Fruit fly (Drosophila melanogaster) whole organism, pupa: ENCODE data around the gene CG13029.

Source experiments
- CG10348 ChIP-seq: fragments of 200-800 bp; sonication (Bioruptor generic); IDR thresholded peaks from 2 replicates; pipeline ENCODE4 v1.3.6; 2022; ENCODE audit warnings: missing biosample characterization, missing genetic modification characterization
- CG12605 ChIP-seq: fragments of 200-800 bp; sonication (Bioruptor generic); IDR thresholded peaks from 2 replicates; pipeline ENCODE4 v1.3.6; 2022; ENCODE audit warnings: missing biosample characterization, missing genetic modification characterization
- CG13204 ChIP-seq: fragments of 200-800 bp; sonication (Bioruptor generic); optimal IDR thresholded peaks from 2 replicates; lab custom pipeline; 2018; ENCODE audit warnings: missing biosample characterization, mild to moderate bottlenecking, missing genetic modification characterization, moderate library complexity
- CG14655 ChIP-seq: fragments of 200-800 bp; sonication (Bioruptor generic); optimal IDR thresholded peaks from 3 replicates; lab custom pipeline; 2017; ENCODE audit warnings: mild to moderate bottlenecking, missing biosample characterization, missing genetic modification reagents, missing genetic modification characterization
- CG15710 ChIP-seq: fragments of 200-800 bp; sonication (Bioruptor generic); optimal IDR thresholded peaks from 2 replicates; lab custom pipeline; 2018; ENCODE audit warnings: missing biosample characterization, mild to moderate bottlenecking, missing genetic modification characterization, moderate library complexity
- CG17806 ChIP-seq: fragments of 200-800 bp; sonication (Bioruptor generic); optimal IDR thresholded peaks from 2 replicates; lab custom pipeline; 2018; ENCODE audit warnings: missing biosample characterization, mild to moderate bottlenecking, missing genetic modification characterization, moderate library complexity
- CG32121 ChIP-seq: fragments of 200-800 bp; sonication (Bioruptor generic); IDR thresholded peaks from 2 replicates; pipeline ENCODE4 v1.3.6; 2022; ENCODE audit warnings: missing biosample characterization, missing genetic modification characterization
- CG34367 ChIP-seq: fragments of 200-800 bp; sonication (Bioruptor generic); optimal IDR thresholded peaks from 2 replicates; lab custom pipeline; 2018; ENCODE audit warnings: missing biosample characterization, mild to moderate bottlenecking, missing genetic modification characterization
- CG4496 ChIP-seq: fragments of 200-800 bp; sonication (Bioruptor generic); IDR thresholded peaks from 3 replicates; pipeline ENCODE4 v1.3.6; 2022; ENCODE audit warnings: missing biosample characterization, missing genetic modification characterization
- CG8159 ChIP-seq: fragments of 200-800 bp; sonication (Bioruptor generic); optimal IDR thresholded peaks from 3 replicates; lab custom pipeline; 2018; ENCODE audit warnings: missing biosample characterization, mild to moderate bottlenecking, missing genetic modification characterization, moderate library complexity
- CG8301 ChIP-seq: fragments of 200-800 bp; sonication (Bioruptor generic); optimal IDR thresholded peaks from 2 replicates; lab custom pipeline; 2018; ENCODE audit warnings: missing biosample characterization, mild to moderate bottlenecking, missing genetic modification characterization
- CG9948 ChIP-seq: fragments of 200-800 bp; sonication (Bioruptor generic); optimal IDR thresholded peaks from 2 replicates; lab custom pipeline; 2018; ENCODE audit warnings: missing biosample characterization, mild to moderate bottlenecking, missing genetic modification characterization, moderate library complexity
- D1 ChIP-seq: fragments of 200-800 bp; sonication (Bioruptor generic); optimal IDR thresholded peaks from 2 replicates; lab custom pipeline; 2018; ENCODE audit warnings: missing biosample characterization, mild to moderate bottlenecking, missing genetic modification characterization, moderate library complexity
- EcR ChIP-seq: fragments of 200-800 bp; sonication (Bioruptor generic); optimal IDR thresholded peaks from 3 replicates; lab custom pipeline; 2019; ENCODE audit warnings: missing biosample characterization, missing genetic modification characterization, mild to moderate bottlenecking, moderate library complexity, missing genetic modification reagents
- Ets98B ChIP-seq: fragments of 200-800 bp; sonication (Bioruptor generic); IDR thresholded peaks from 2 replicates; pipeline ENCODE4 v1.3.6; 2022; ENCODE audit warnings: missing biosample characterization, missing genetic modification characterization
- Pif1A ChIP-seq: fragments of 200-800 bp; sonication (Bioruptor generic); optimal IDR thresholded peaks from 3 replicates; lab custom pipeline; 2016; ENCODE audit warnings: missing biosample characterization, missing genetic modification characterization
- Pif1B ChIP-seq: fragments of 200-800 bp; sonication (Bioruptor generic); optimal IDR thresholded peaks from 3 replicates; lab custom pipeline; 2016; ENCODE audit warnings: missing biosample characterization, missing genetic modification characterization
- Snoo ChIP-seq: fragments of 200-800 bp; sonication (Bioruptor generic); optimal IDR thresholded peaks from 3 replicates; lab custom pipeline; 2017; ENCODE audit warnings: missing biosample characterization, mild to moderate bottlenecking, missing genetic modification characterization, inconsistent platforms
- fd96Ca ChIP-seq: fragments of 200-800 bp; sonication (Bioruptor generic); IDR thresholded peaks from 3 replicates; pipeline ENCODE4 v1.3.6; 2022; ENCODE audit warnings: missing biosample characterization, missing genetic modification characterization
- gl ChIP-seq: fragments of 200-800 bp; sonication (Bioruptor generic); optimal IDR thresholded peaks from 2 replicates; lab custom pipeline; 2018; ENCODE audit warnings: missing biosample characterization, mild to moderate bottlenecking, missing genetic modification characterization
- rn ChIP-seq: fragments of 200-800 bp; sonication (Bioruptor generic); IDR thresholded peaks from 2 replicates; pipeline ENCODE4 v1.3.6; 2022; ENCODE audit warnings: missing biosample characterization, missing genetic modification characterization

CG13029 gene

dm6 chr3L:16860322-16860721, at the start of gene CG13029:
CG13029 (plus strand) TSS chr3L:16860622.
- TF ChIP-seq CG17806 (tag; lab: Kevin White, UChicago), result no peak
- no peak for TF ChIP-seq CG10348
- no peak for TF ChIP-seq CG32121 (GFP tag; lab: Robert Waterston, UW)
- TF ChIP-seq EcR, result no peak
- TF ChIP-seq CG12605, result no peak
- TF ChIP-seq Snoo (tag; lab: Kevin White, UChicago), result no peak
- TF ChIP-seq rn (GFP tag; lab: Robert Waterston, UW), result no peak
- TF ChIP-seq CG34367 (tag; lab: Kevin White, UChicago), result no peak
- no peak for TF ChIP-seq D1 (tag; lab: Kevin White, UChicago)
- TF ChIP-seq CG4496, result no peak

DNA sequence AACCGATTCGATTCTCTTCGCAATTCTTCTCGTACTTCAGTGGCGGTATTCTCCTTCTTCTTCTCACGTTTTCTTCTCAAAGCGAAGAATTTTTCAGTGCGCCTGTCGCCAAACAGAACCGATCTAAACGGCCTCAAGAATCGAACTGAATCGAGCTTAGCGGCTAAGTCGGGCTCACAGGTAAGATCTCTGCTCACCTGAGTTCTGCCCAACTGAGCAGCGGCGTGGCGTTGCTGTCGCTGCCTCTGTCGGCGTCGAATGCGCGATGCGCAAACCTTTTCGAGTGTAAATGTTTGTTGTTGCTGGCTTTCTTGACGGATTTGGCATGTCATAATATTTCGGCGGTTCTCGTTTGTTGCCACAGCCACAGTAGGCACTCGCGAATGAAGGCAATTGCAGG, 48.5 kb upstream of the CG13029 start:
- no peak for TF ChIP-seq gl (tag; lab: Kevin White, UChicago)
- TF ChIP-seq CG8159 (tag; lab: Kevin White, UChicago), result no peak
- TF ChIP-seq fd96Ca, result no peak
- peak; percentile 28 for TF ChIP-seq EcR
- no peak for TF ChIP-seq rn (GFP tag; lab: Robert Waterston, UW)
- TF ChIP-seq, all 21 proteins: peak for 1

DNA sequence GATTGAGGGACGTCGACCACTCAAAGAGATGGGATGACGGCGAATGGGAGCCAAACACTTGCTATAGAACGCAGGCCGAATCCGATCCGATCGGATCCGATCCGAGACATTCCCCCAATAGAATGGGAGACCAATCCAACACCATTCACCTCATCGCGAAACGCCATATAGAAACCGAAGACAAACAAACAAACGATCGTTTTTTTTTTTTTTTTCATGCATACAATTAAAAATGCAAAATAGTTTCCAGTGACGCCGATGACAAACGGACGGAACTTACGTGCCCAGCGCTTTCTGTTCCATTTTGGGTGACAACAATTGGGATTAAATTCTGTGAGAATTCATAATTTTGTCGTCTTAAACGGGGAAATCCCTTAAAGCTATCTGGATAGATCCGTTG, 46.4 kb upstream of the CG13029 start:
- TF ChIP-seq Snoo (tag; lab: Kevin White, UChicago) (no peak), Ets98B (GFP tag; lab: Robert Waterston, UW) (no peak), CG4496 (no peak), Pif1A (GFP tag; lab: Kevin White, UChicago) (no peak), CG32121 (GFP tag; lab: Robert Waterston, UW) (no peak), Pif1B (no peak)
- TF ChIP-seq, all 21 proteins: peak for 0

- TF ChIP-seq Ets98B (GFP tag; lab: Robert Waterston, UW), result peak; percentile 43
- TF ChIP-seq CG32121 (GFP tag; lab: Robert Waterston, UW), result 0 out of 2 replicates have a peak, but pooled peaks have one; percentile 24
- TF ChIP-seq CG14655, result peak; percentile 90
- TF ChIP-seq CG34367 (tag; lab: Kevin White, UChicago), result peak; percentile 96
- TF ChIP-seq CG8301 (tag; lab: Kevin White, UChicago), result peak; percentile 89
- peak; percentile 56; the same call in 2 of the 3 replicates for TF ChIP-seq fd96Ca
- peak; percentile 92 for TF ChIP-seq Pif1A (GFP tag; lab: Kevin White, UChicago)
- TF ChIP-seq CG9948 (tag; lab: Kevin White, UChicago), result peak; percentile 96
- TF ChIP-seq CG13204 (GFP tag; lab: Kevin White, UChicago), result peak; percentile 94
- TF ChIP-seq CG17806 (tag; lab: Kevin White, UChicago), result peak; percentile 98
- TF ChIP-seq CG12605, result peak; percentile 74
- peak; percentile 95 for TF ChIP-seq gl (tag; lab: Kevin White, UChicago)
- TF ChIP-seq D1 (tag; lab: Kevin White, UChicago), result peak; percentile 88
- peak; percentile 81 for TF ChIP-seq CG4496
- TF ChIP-seq CG8159 (tag; lab: Kevin White, UChicago), result peak; percentile 96
- no peak for TF ChIP-seq CG10348
- TF ChIP-seq Snoo (tag; lab: Kevin White, UChicago), result peak; percentile 77
- peak; percentile 88 for TF ChIP-seq Pif1B
- peak; percentile 98 for TF ChIP-seq CG15710 (tag; lab: Kevin White, UChicago)
- peak; percentile 97 for TF ChIP-seq EcR
- TF ChIP-seq rn (GFP tag; lab: Robert Waterston, UW), result no peak
Measured at dm6 chr3L:16818063-16818462, 42.4 kb upstream of the CG13029 start.

- TF ChIP-seq Pif1A (GFP tag; lab: Kevin White, UChicago), result no peak
- TF ChIP-seq CG4496, result 0 out of 3 replicates have a peak, but pooled peaks have one; percentile 14
Measured at dm6 chr3L:16824725-16825124, 35.7 kb upstream of the CG13029 start.

dm6 chr3L:16825195-16825594, 35.2 kb upstream of the CG13029 start:
- TF ChIP-seq CG4496, result no peak
- TF ChIP-seq CG14655, result peak; percentile 21
- TF ChIP-seq CG32121 (GFP tag; lab: Robert Waterston, UW), result no peak
- TF ChIP-seq Snoo (tag; lab: Kevin White, UChicago), result no peak
- peak; percentile 30 for TF ChIP-seq CG15710 (tag; lab: Kevin White, UChicago)
- TF ChIP-seq CG8159 (tag; lab: Kevin White, UChicago), result peak; percentile 18
- no peak for TF ChIP-seq gl (tag; lab: Kevin White, UChicago)
- TF ChIP-seq CG17806 (tag; lab: Kevin White, UChicago), result no peak

DNA sequence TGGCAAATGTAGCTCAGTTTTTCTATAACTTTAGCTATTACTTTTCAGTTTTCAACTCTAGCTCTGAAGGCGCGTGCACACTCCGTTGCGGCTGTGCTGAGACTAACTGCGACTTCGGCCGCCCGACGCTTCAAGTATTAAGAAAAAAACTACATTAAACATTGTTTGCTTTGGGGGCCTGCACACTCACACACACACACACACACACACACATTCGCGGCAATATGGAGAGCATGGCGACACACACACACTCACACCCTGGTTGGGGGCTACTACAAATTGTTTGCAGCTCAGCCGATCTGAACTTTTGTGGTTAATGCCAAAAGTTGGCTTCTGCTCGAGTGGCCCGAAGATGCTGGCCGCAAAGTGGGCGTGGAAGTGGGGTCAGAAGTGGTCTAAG, 31.5 kb upstream of the CG13029 start, which contains the start of gene CG13024:
Gene CG13024 (minus strand): TSS at position 108 of the 400 bp plus-strand sequence.
- TF ChIP-seq gl (tag; lab: Kevin White, UChicago), result no peak
- TF ChIP-seq CG4496, result no peak
- no peak for TF ChIP-seq CG8301 (tag; lab: Kevin White, UChicago)
- no peak for TF ChIP-seq fd96Ca
- no peak for TF ChIP-seq CG14655
- no peak for TF ChIP-seq Pif1A (GFP tag; lab: Kevin White, UChicago)
- no peak for TF ChIP-seq Ets98B (GFP tag; lab: Robert Waterston, UW)
- TF ChIP-seq Pif1B, result no peak
- TF ChIP-seq Snoo (tag; lab: Kevin White, UChicago), result no peak
- TF ChIP-seq CG15710 (tag; lab: Kevin White, UChicago), result no peak
- no peak for TF ChIP-seq rn (GFP tag; lab: Robert Waterston, UW)
- no peak for TF ChIP-seq CG34367 (tag; lab: Kevin White, UChicago)
- no peak for TF ChIP-seq CG10348
- TF ChIP-seq, all 21 proteins: peak for 0
